Fruit fly (Drosophila melanogaster) whole organism, wandering third instar larva: ENCODE data around the gene Vps8.

Source experiments
- Abd-B ChIP-seq: fragments of >200 bp; optimal IDR thresholded peaks from 2 replicates; lab custom pipeline; 2017; ENCODE audit warnings: missing biosample characterization, missing genetic modification characterization
- CG9705 ChIP-seq: fragments of 200-800 bp; sonication (Bioruptor generic); optimal IDR thresholded peaks from 2 replicates; lab custom pipeline; 2018; ENCODE audit warnings: missing biosample characterization, mild to moderate bottlenecking, missing genetic modification characterization
- Dfd ChIP-seq: fragments of >200 bp; optimal IDR thresholded peaks from 2 replicates; lab custom pipeline; 2017; ENCODE audit warnings: missing biosample characterization, missing genetic modification characterization
- Dif ChIP-seq: fragments of 200-275, 200-300 bp; sonication (Bioruptor generic); optimal IDR thresholded peaks from 2 replicates; lab custom pipeline; 2018; ENCODE audit warnings: missing biosample characterization, missing genetic modification characterization; ENCODE audit not compliant: partially characterized antibody
- HLH106 ChIP-seq: fragments of 200-800 bp; optimal IDR thresholded peaks from 3 replicates; lab custom pipeline; 2019; ENCODE audit warnings: missing biosample characterization, mild to moderate bottlenecking, missing genetic modification characterization, moderate library complexity
- Hnf4 ChIP-seq: fragments of 200-800 bp; sonication (Bioruptor generic); optimal IDR thresholded peaks from 2 replicates; lab custom pipeline; 2016; ENCODE audit warnings: missing biosample characterization, mild to moderate bottlenecking, missing genetic modification characterization
- Hr78 ChIP-seq: fragments of >200 bp; optimal IDR thresholded peaks from 2 replicates; lab custom pipeline; 2017; ENCODE audit warnings: missing biosample characterization, missing genetic modification characterization
- Jra ChIP-seq: sonication (Bioruptor generic); optimal IDR thresholded peaks from 2 replicates; lab custom pipeline; 2016; ENCODE audit warnings: missing biosample characterization, missing genetic modification characterization
- Myc ChIP-seq: fragments of >200 bp; optimal IDR thresholded peaks from 2 replicates; lab custom pipeline; 2017
- N ChIP-seq: fragments of >200 bp; optimal IDR thresholded peaks from 2 replicates; lab custom pipeline; 2018; ENCODE audit warnings: missing biosample characterization, missing external identifiers, missing genetic modification characterization
- Rel ChIP-seq, 2 experiments: fragments of 200-800 bp; sonication (Bioruptor generic) in 1 of 2; optimal IDR thresholded peaks; 2 replicates in 1 of 2; 3 replicates in 1 of 2; lab custom pipeline; 2016 to 2019; ENCODE audit warnings: mild to moderate bottlenecking in 2 of 2, missing biosample characterization in 2 of 2, missing genetic modification characterization in 2 of 2, moderate library complexity in 1 of 2
- Vsx2 ChIP-seq: fragments of 200-300, 225-300 bp; sonication (Bioruptor generic); optimal IDR thresholded peaks from 2 replicates; lab custom pipeline; 2018; ENCODE audit warnings: missing biosample characterization, missing genetic modification characterization; ENCODE audit not compliant: partially characterized antibody
- br ChIP-seq: fragments of 200-800 bp; sonication (Bioruptor generic); optimal IDR thresholded peaks from 2 replicates; lab custom pipeline; 2016; ENCODE audit warnings: missing biosample characterization, missing genetic modification characterization
- brk ChIP-seq: fragments of 200-800 bp; sonication (Bioruptor generic); optimal IDR thresholded peaks from 2 replicates; lab custom pipeline; 2016; ENCODE audit warnings: missing biosample characterization, mild to moderate bottlenecking, missing genetic modification characterization
- dmrt93B ChIP-seq: fragments of 200-800 bp; sonication (Bioruptor generic); optimal IDR thresholded peaks from 2 replicates; lab custom pipeline; 2018; ENCODE audit warnings: missing biosample characterization, mild to moderate bottlenecking, missing genetic modification characterization
- dsf ChIP-seq: sonication (Bioruptor generic); optimal IDR thresholded peaks from 2 replicates; lab custom pipeline; 2016; ENCODE audit warnings: missing biosample characterization, missing genetic modification characterization, borderline replicate concordance
- ey ChIP-seq: fragments of 200-800 bp; sonication (Bioruptor generic); optimal IDR thresholded peaks from 2 replicates; lab custom pipeline; 2016; ENCODE audit warnings: missing biosample characterization, missing genetic modification characterization
- foxo ChIP-seq, 2 experiments: fragments of 200-800 bp; sonication (Bioruptor generic); optimal IDR thresholded peaks; 2 replicates in 1 of 2; 3 replicates in 1 of 2; lab custom pipeline; 2016 to 2017; ENCODE audit warnings: missing biosample characterization in 2 of 2, missing genetic modification characterization in 2 of 2
- fru ChIP-seq: fragments of 200-800 bp; sonication (Bioruptor generic); optimal IDR thresholded peaks from 3 replicates; lab custom pipeline; 2016; ENCODE audit warnings: missing biosample characterization, mild to moderate bottlenecking, missing genetic modification characterization
- h ChIP-seq: fragments of 200-800 bp; sonication (Bioruptor generic); optimal IDR thresholded peaks from 3 replicates; lab custom pipeline; 2016; ENCODE audit warnings: missing biosample characterization, mild to moderate bottlenecking, missing genetic modification characterization
- jim ChIP-seq: fragments of 175-275, 200-325 bp; sonication (Bioruptor generic); optimal IDR thresholded peaks from 2 replicates; lab custom pipeline; 2016; ENCODE audit warnings: missing biosample characterization, mild to moderate bottlenecking, missing genetic modification characterization
- lola ChIP-seq: fragments of >200 bp; optimal IDR thresholded peaks from 2 replicates; lab custom pipeline; 2017; ENCODE audit warnings: missing biosample characterization, missing genetic modification characterization
- pan ChIP-seq: fragments of >200 bp; optimal IDR thresholded peaks from 2 replicates; lab custom pipeline; 2017
- psq ChIP-seq: fragments of 200-800 bp; sonication (Bioruptor generic); optimal IDR thresholded peaks from 3 replicates; lab custom pipeline; 2017; ENCODE audit warnings: missing biosample characterization, mild to moderate bottlenecking, missing genetic modification characterization, moderate library complexity
- rgr ChIP-seq: fragments of 200-800 bp; sonication (Bioruptor generic); optimal IDR thresholded peaks from 3 replicates; lab custom pipeline; 2016; ENCODE audit warnings: missing biosample characterization, mild to moderate bottlenecking, missing genetic modification characterization
- sage ChIP-seq: fragments of 200-800 bp; sonication (Bioruptor generic); optimal IDR thresholded peaks from 2 replicates; lab custom pipeline; 2016; ENCODE audit warnings: missing biosample characterization, mild to moderate bottlenecking, missing genetic modification characterization
- sv ChIP-seq: fragments of 200-800 bp; sonication (Bioruptor generic); optimal IDR thresholded peaks from 3 replicates; lab custom pipeline; 2016; ENCODE audit warnings: missing biosample characterization, missing genetic modification characterization
- tai ChIP-seq: sonication (Bioruptor generic); optimal IDR thresholded peaks from 2 replicates; lab custom pipeline; 2016; ENCODE audit warnings: missing biosample characterization, missing genetic modification characterization
- usp ChIP-seq: fragments of >200 bp; optimal IDR thresholded peaks from 2 replicates; lab custom pipeline; 2017; ENCODE audit warnings: missing biosample characterization, missing genetic modification characterization

The Vps8 gene

DNA sequence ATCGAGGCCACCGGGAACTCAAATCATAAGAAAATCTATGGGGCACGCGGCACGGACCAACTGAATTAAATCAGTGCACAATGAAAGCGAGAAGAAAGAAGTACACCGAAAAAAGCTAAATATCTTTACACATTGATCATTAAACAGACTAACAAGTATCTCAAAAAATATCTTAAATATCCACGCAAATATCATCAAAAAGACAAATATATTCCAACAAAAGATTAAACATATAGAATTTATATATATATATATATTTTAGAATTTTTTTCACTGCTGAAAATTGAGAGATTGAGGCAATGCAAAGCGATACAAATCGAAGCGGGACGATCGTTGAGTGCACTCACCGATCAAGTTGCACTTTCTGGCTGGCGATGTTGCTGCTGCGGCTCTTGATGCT is 39.7 kb downstream of the Vps8 start:
- TF ChIP-seq ey (GFP tag; lab: Kevin White, UChicago) (no peak), Jra (GFP tag; lab: Kevin White, UChicago) (no peak), fru (no peak), pan (lab: Kevin White, UChicago) (no peak), Dfd (GFP tag; lab: Kevin White, UChicago) (no peak), sv (GFP tag; lab: Kevin White, UChicago) (no peak), Rel (GFP tag; optimal IDR thresholded peaks at IDR 0.05; lab: Kevin White, UChicago) (no peak), Rel (tag; optimal IDR thresholded peaks at IDR 0.05; lab: Kevin White, UChicago) (no peak), tai (GFP tag; lab: Kevin White, UChicago) (no peak), dsf (GFP tag; lab: Kevin White, UChicago) (no peak)

- TF ChIP-seq N (GFP tag; lab: Kevin White, UChicago) (no peak), foxo (GFP tag; optimal IDR thresholded peaks at IDR 0.05; lab: Kevin White, UChicago) (no peak), rgr (GFP tag; lab: Kevin White, UChicago) (no peak), psq (GFP tag; lab: Kevin White, UChicago) (no peak), brk (GFP tag; lab: Kevin White, UChicago) (no peak), CG9705 (GFP tag; lab: Kevin White, UChicago) (no peak), Rel (GFP tag; optimal IDR thresholded peaks at IDR 0.05; lab: Kevin White, UChicago) (no peak), Rel (tag; optimal IDR thresholded peaks at IDR 0.05; lab: Kevin White, UChicago) (no peak), Hr78 (GFP tag; lab: Kevin White, UChicago) (no peak)
These were observed 41.6 kb downstream of the Vps8 start for dm6 chr3L:6453482-6453881.

- TF ChIP-seq Hnf4 (no peak), Myc (lab: Kevin White, UChicago) (no peak), lola (GFP tag; lab: Kevin White, UChicago) (no peak), sv (GFP tag; lab: Kevin White, UChicago) (no peak), Dif (GFP tag; lab: Kevin White, UChicago) (no peak), dsf (GFP tag; lab: Kevin White, UChicago) (no peak), HLH106 (tag; lab: Kevin White, UChicago) (no peak), pan (lab: Kevin White, UChicago) (no peak), Rel (GFP tag; optimal IDR thresholded peaks at IDR 0.05; lab: Kevin White, UChicago) (no peak), Rel (tag; optimal IDR thresholded peaks at IDR 0.05; lab: Kevin White, UChicago) (no peak), foxo (GFP tag; optimal IDR thresholded peaks at IDR 0.05; lab: Kevin White, UChicago) (no peak), Abd-B (GFP tag; lab: Kevin White, UChicago) (no peak), sage (GFP tag; lab: Kevin White, UChicago) (no peak), psq (GFP tag; lab: Kevin White, UChicago) (no peak), Vsx2 (no peak), CG9705 (GFP tag; lab: Kevin White, UChicago) (no peak), N (GFP tag; lab: Kevin White, UChicago) (no peak), jim (GFP tag; lab: Kevin White, UChicago) (no peak)
These were observed 42.8 kb downstream of the Vps8 start for dm6 chr3L:6452347-6452746.

dm6 chr3L:6451572-6451971 is 43.5 kb downstream of the Vps8 start:
- TF ChIP-seq Vsx2 (no peak), dmrt93B (no peak), psq (GFP tag; lab: Kevin White, UChicago) (no peak), N (GFP tag; lab: Kevin White, UChicago) (no peak)
- TF ChIP-seq, all 38 proteins: peak for 0

- TF ChIP-seq CG9705 (GFP tag; lab: Kevin White, UChicago), result no peak
- no peak for TF ChIP-seq fru
- no peak for TF ChIP-seq usp (GFP tag; lab: Kevin White, UChicago)
- TF ChIP-seq N (GFP tag; lab: Kevin White, UChicago), result no peak
- TF ChIP-seq br (GFP tag; lab: Kevin White, UChicago), result no peak
- no peak for TF ChIP-seq lola (GFP tag; lab: Kevin White, UChicago)
- TF ChIP-seq Vsx2, result no peak
- no peak for TF ChIP-seq psq (GFP tag; lab: Kevin White, UChicago)
- no peak for TF ChIP-seq Myc (lab: Kevin White, UChicago)
- TF ChIP-seq h (GFP tag; lab: Kevin White, UChicago), result no peak
- no peak for TF ChIP-seq tai (GFP tag; lab: Kevin White, UChicago)
These were observed 45.9 kb downstream of the Vps8 start for dm6 chr3L:6449159-6449664.
